Fruit fly (Drosophila melanogaster): Measurements from ENCODE around the gene wrm1.
A peak's percentile ranks its signal among the peaks of the same experiment; 100 is the strongest.

Gene wrm1

dm6 chr3L:7356386-7357117, 21.5 kb upstream of the wrm1 start, which contains the start of gene CTCF (continued):
- TF ChIP-seq CG15601 (tag; optimal IDR thresholded peaks at IDR 0.05): peak; percentile 34
- peak; percentile 43 for TF ChIP-seq CG4424 (GFP tag; optimal IDR thresholded peaks at IDR 0.05)
- peak; percentile 87 for TF ChIP-seq YL-1 (GFP tag; optimal IDR thresholded peaks at IDR 0.05)
- no peak for TF ChIP-seq Ada2b (GFP tag; IDR thresholded peaks at IDR 0.05)
- TF ChIP-seq Dip2 (GFP tag; IDR thresholded peaks at IDR 0.05): no peak
- peak; percentile 21 for TF ChIP-seq da (GFP tag; optimal IDR thresholded peaks at IDR 0.05)
- peak; percentile 51 for TF ChIP-seq tgo (GFP tag; IDR thresholded peaks at IDR 0.05)
- peak; percentile 4 for TF ChIP-seq fd3F (GFP tag; optimal IDR thresholded peaks at IDR 0.05)
- no peak for TF ChIP-seq gem (tag; optimal IDR thresholded peaks at IDR 0.05)
- TF ChIP-seq NC2α (GFP tag; optimal IDR thresholded peaks at IDR 0.05): peak; percentile 43
- TF ChIP-seq NK7.1 (GFP tag; optimal IDR thresholded peaks at IDR 0.05): peak; percentile 20
- no peak for TF ChIP-seq CG10274 (GFP tag; optimal IDR thresholded peaks at IDR 0.05)
- TF ChIP-seq pros (GFP tag; optimal IDR thresholded peaks at IDR 0.05): peak; percentile 12
- TF ChIP-seq CG18262 (tag; optimal IDR thresholded peaks at IDR 0.05): peak; percentile 64
- peak; percentile 29 for TF ChIP-seq CG6654 (GFP tag; optimal IDR thresholded peaks at IDR 0.05)
- no peak for TF ChIP-seq oc (tag; optimal IDR thresholded peaks at IDR 0.05)
- TF ChIP-seq crp (GFP tag; optimal IDR thresholded peaks at IDR 0.05): peak in 1 of 2 experiments; percentile 72
- peak; percentile 56 for TF ChIP-seq mirr (GFP tag; optimal IDR thresholded peaks at IDR 0.05)
- TF ChIP-seq pan (optimal IDR thresholded peaks at IDR 0.05): no peak
- TF ChIP-seq pan (GFP tag; optimal IDR thresholded peaks at IDR 0.05 in 1 of 2, IDR thresholded peaks at IDR 0.05 in 1 of 2): peak in 1 of 2 experiments; percentile 68
- TF ChIP-seq Ets65A (GFP tag): peak; percentile 91
- TF ChIP-seq dpn (GFP tag; optimal IDR thresholded peaks at IDR 0.05): peak; percentile 53 to 59
- peak; percentile 24; the same call in 1 of the 2 replicates for TF ChIP-seq vvl (GFP tag; IDR thresholded peaks at IDR 0.05)
- peak; percentile 62 for TF ChIP-seq Hsf (GFP tag; optimal IDR thresholded peaks at IDR 0.05)
- peak; percentile 46 for TF ChIP-seq Lhr (GFP tag; optimal IDR thresholded peaks at IDR 0.05)
- TF ChIP-seq CG30403 (GFP tag; optimal IDR thresholded peaks at IDR 0.05): peak; percentile 43
- TF ChIP-seq gsb-n (tag; optimal IDR thresholded peaks at IDR 0.05): peak; percentile 87
- TF ChIP-seq sc (optimal IDR thresholded peaks at IDR 0.05): no peak
- TF ChIP-seq sc (GFP tag; optimal IDR thresholded peaks at IDR 0.05): no peak
- no peak for TF ChIP-seq MTF-1 (GFP tag; optimal IDR thresholded peaks at IDR 0.05; ENCODE audit: borderline replicate concordance)
- TF ChIP-seq CG34376 (GFP tag; optimal IDR thresholded peaks at IDR 0.05): peak; percentile 85
- 0 out of 3 replicates have a peak, but pooled peaks have one; percentile 38 for TF ChIP-seq ase (GFP tag; IDR thresholded peaks at IDR 0.05)
- TF ChIP-seq lab (GFP tag; optimal IDR thresholded peaks at IDR 0.05): peak; percentile 9
- TF ChIP-seq unpg (GFP tag; optimal IDR thresholded peaks at IDR 0.05): peak; percentile 20
- no peak for TF ChIP-seq hkb (optimal IDR thresholded peaks at IDR 0.05)
- 0 out of 2 replicates have a peak, but pooled peaks have one; percentile 31 for TF ChIP-seq hkb (GFP tag; IDR thresholded peaks at IDR 0.05)
- no peak for TF ChIP-seq CG11085 (GFP tag; IDR thresholded peaks at IDR 0.05)
- no peak for TF ChIP-seq CG3163 (GFP tag; optimal IDR thresholded peaks at IDR 0.05)
- 0 out of 2 replicates have a peak, but pooled peaks have one; percentile 6 for TF ChIP-seq CG3847 (GFP tag; IDR thresholded peaks at IDR 0.05)
- no peak for TF ChIP-seq CG18764 (GFP tag; optimal IDR thresholded peaks at IDR 0.05)
- TF ChIP-seq CG17829 (tag; optimal IDR thresholded peaks at IDR 0.05): peak; percentile 72
- no peak for TF ChIP-seq CG6813 (GFP tag; optimal IDR thresholded peaks at IDR 0.05)
- TF ChIP-seq nerfin-2 (GFP tag; IDR thresholded peaks at IDR 0.05; ENCODE audit: partially characterized antibody): peak; percentile 50; the same call in 1 of the 2 replicates
- TF ChIP-seq gcm (GFP tag; optimal IDR thresholded peaks at IDR 0.05): peak; percentile 35
- TF ChIP-seq Chrac-16 (GFP tag; optimal IDR thresholded peaks at IDR 0.05): peak; percentile 27
- peak; percentile 28 for TF ChIP-seq PHDP (tag; optimal IDR thresholded peaks at IDR 0.05)

Data from whole organism, embryonic.